Worm (Caenorhabditis elegans) whole organism, midembryonic: Measurements from ENCODE around the gene str-264.

Experiments
- cog-1 ChIP-seq: sonication (generic microtip); optimal IDR thresholded peaks from 2 replicates; lab custom pipeline; 2016; ENCODE audit warnings: missing genetic modification characterization, missing compliant biosample characterization
- flt-1 ChIP-seq: fragments of 200-800 bp; sonication (Bioruptor generic); IDR thresholded peaks from 2 replicates; pipeline ENCODE4 v1.3.6; 2022; ENCODE audit warnings: missing genetic modification characterization, missing compliant biosample characterization
- ref-1 ChIP-seq: fragments of 200-800 bp; sonication (Bioruptor generic); conservative IDR thresholded peaks from 2 replicates; pipeline ENCODE4 v1.3.6; 2022; ENCODE audit warnings: missing genetic modification reagents, missing genetic modification characterization, missing compliant biosample characterization
- ztf-23 ChIP-seq: fragments of 200-800 bp; sonication (Bioruptor generic); IDR thresholded peaks from 2 replicates; pipeline ENCODE4 v1.3.6; 2022; ENCODE audit warnings: missing genetic modification reagents, missing genetic modification characterization, missing compliant biosample characterization
- ztf-29 ChIP-seq: fragments of 200-800 bp; sonication (Bioruptor generic); IDR thresholded peaks from 2 replicates; pipeline ENCODE4 v1.3.6; 2022; ENCODE audit warnings: missing genetic modification reagents, missing genetic modification characterization, missing compliant biosample characterization

- no peak for TF ChIP-seq ref-1 (GFP tag; lab: Robert Waterston, UW)
- TF ChIP-seq flt-1: no peak
- no peak for TF ChIP-seq cog-1 (tag; lab: Kevin White, UChicago)
- no peak for TF ChIP-seq ztf-23 (GFP tag; lab: Robert Waterston, UW)
- no peak for TF ChIP-seq ztf-29 (GFP tag; lab: Robert Waterston, UW)
These were observed 4.7 kb downstream of the str-264 start, which contains the start of gene srw-21 for ce11 chrV:15487764-15488163.
